Fruit fly (Drosophila melanogaster) Kc167 (cell line): ENCODE results near the gene CG6712.

Experiments used
- Myc ChIP-seq: fragments of >200 bp; optimal IDR thresholded peaks from 2 replicates; lab custom pipeline; 2017; ENCODE audit warnings: missing external identifiers
- psq ChIP-seq: fragments of >200 bp; optimal IDR thresholded peaks from 2 replicates; lab custom pipeline; 2017; ENCODE audit warnings: missing external identifiers
- ttk ChIP-seq: sonication (Bioruptor generic); optimal IDR thresholded peaks from 2 replicates; lab custom pipeline; 2017; ENCODE audit warnings: missing external identifiers

dm6 chr2L:12103231-12104210 is 7.2 kb upstream of the CG6712 start, which contains the start of the genes Patsas and ThrRS:
- TF ChIP-seq ttk (lab: Kevin White, UChicago): no peak
- no peak for TF ChIP-seq psq (lab: Kevin White, UChicago)
- no peak for TF ChIP-seq Myc (lab: Kevin White, UChicago)
